Worm (Caenorhabditis elegans) whole organism, dauer: ENCODE results near the gene ndub-8.

Experiments used
- unc-62 ChIP-seq: sonication (generic microtip); optimal IDR thresholded peaks from 2 replicates; lab custom pipeline; 2017; ENCODE audit warnings: missing biosample characterization, missing genetic modification reagents, missing genetic modification characterization

ndub-8 gene

DNA sequence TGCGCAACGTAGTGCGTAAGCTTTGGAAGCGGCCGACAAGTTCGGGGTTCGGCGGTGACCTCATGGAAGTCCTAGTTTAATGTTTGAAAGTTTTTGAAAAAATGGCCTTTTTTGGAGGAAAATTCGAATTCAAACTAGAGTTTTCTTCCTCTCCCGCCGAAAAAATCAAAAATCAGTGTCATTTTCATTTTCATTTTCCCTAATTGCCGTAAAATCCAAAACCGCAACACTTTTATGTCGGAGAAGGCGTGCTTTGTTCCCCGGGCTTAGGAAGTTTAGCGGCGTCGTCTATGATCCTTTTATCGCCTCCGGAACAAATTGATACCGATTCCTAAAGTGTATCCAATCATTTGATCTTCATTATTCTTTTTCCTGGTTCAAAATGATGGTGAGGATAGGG is 52.2 kb downstream of the ndub-8 start, which contains the start of gene mltn-5:
Gene mltn-5 (plus strand): TSS at position 301 of the 400 bp plus-strand sequence.
- no peak for TF ChIP-seq unc-62 (GFP tag; lab: Kevin White, UChicago)
